Fruit fly (Drosophila melanogaster) whole organism, embryonic: ENCODE results near the gene Pink1.

ENCODE experiments used
- Abd-B ChIP-seq: fragments of 200-800 bp; sonication (Bioruptor generic); optimal IDR thresholded peaks from 2 replicates; lab custom pipeline; 2018; ENCODE audit warnings: missing biosample characterization, mild to moderate bottlenecking, missing genetic modification characterization, moderate library complexity
- CG12659 ChIP-seq: fragments of 200-800 bp; sonication (Bioruptor generic); optimal IDR thresholded peaks from 3 replicates; lab custom pipeline; 2017; ENCODE audit warnings: mild to moderate bottlenecking, missing biosample characterization, missing genetic modification reagents, missing genetic modification characterization
- CG15601 ChIP-seq: fragments of 200-800 bp; sonication (Bioruptor generic); optimal IDR thresholded peaks from 3 replicates; lab custom pipeline; 2019; ENCODE audit warnings: missing biosample characterization, mild to moderate bottlenecking, missing genetic modification characterization, moderate library complexity
- CG15696 ChIP-seq: fragments of 200-800 bp; sonication (Bioruptor generic); optimal IDR thresholded peaks from 2 replicates; lab custom pipeline; 2019; ENCODE audit warnings: missing biosample characterization, mild to moderate bottlenecking, missing genetic modification characterization, moderate library complexity
- CG16813 ChIP-seq: fragments of 200-800 bp; sonication (Bioruptor generic); IDR thresholded peaks from 3 replicates; pipeline ENCODE4 v1.3.6; 2022; ENCODE audit warnings: missing biosample characterization, missing genetic modification characterization; ENCODE audit not compliant: partially characterized antibody
- CG16863 ChIP-seq: fragments of 200-800 bp; sonication (Bioruptor generic); optimal IDR thresholded peaks from 3 replicates; lab custom pipeline; 2016; ENCODE audit warnings: missing biosample characterization, missing genetic modification characterization
- CG17328 ChIP-seq: fragments of 200-800 bp; sonication (Bioruptor generic); IDR thresholded peaks from 2 replicates; pipeline ENCODE4 v1.3.6; 2022; ENCODE audit warnings: missing biosample characterization, missing genetic modification characterization
- CG2129 ChIP-seq: fragments of 200-800 bp; sonication (Bioruptor generic); IDR thresholded peaks from 2 replicates; pipeline ENCODE4 v1.3.6; 2022; ENCODE audit warnings: missing biosample characterization, missing genetic modification characterization; ENCODE audit not compliant: partially characterized antibody
- CG31365 ChIP-seq: fragments of 200-800 bp; sonication (Bioruptor generic); optimal IDR thresholded peaks from 2 replicates; lab custom pipeline; 2018; ENCODE audit warnings: missing biosample characterization, mild to moderate bottlenecking, missing genetic modification characterization
- CG4360 ChIP-seq: fragments of 200-800 bp; sonication (Bioruptor generic); IDR thresholded peaks from 2 replicates; pipeline ENCODE4 v1.3.6; 2022; ENCODE audit warnings: missing biosample characterization, missing genetic modification characterization
- CG5180 ChIP-seq: fragments of 200-800 bp; sonication (Bioruptor generic); optimal IDR thresholded peaks from 3 replicates; lab custom pipeline; 2017; ENCODE audit warnings: missing biosample characterization, missing genetic modification characterization, mild to moderate bottlenecking, moderate library complexity, missing genetic modification reagents
- CG6175 ChIP-seq: fragments of 200-800 bp; sonication (Bioruptor generic); IDR thresholded peaks from 3 replicates; pipeline ENCODE4 v1.3.6; 2022; ENCODE audit warnings: missing biosample characterization, missing genetic modification characterization
- CG7556 ChIP-seq: fragments of 200-800 bp; sonication (Bioruptor generic); optimal IDR thresholded peaks from 2 replicates; lab custom pipeline; 2017; ENCODE audit warnings: missing biosample characterization, mild to moderate bottlenecking, missing genetic modification characterization
- Camta ChIP-seq: fragments of 200-800 bp; sonication (Bioruptor generic); optimal IDR thresholded peaks from 2 replicates; lab custom pipeline; 2016; ENCODE audit warnings: missing biosample characterization, missing genetic modification characterization
- D19B ChIP-seq: fragments of 200-800 bp; sonication (Bioruptor generic); optimal IDR thresholded peaks from 2 replicates; lab custom pipeline; 2017; ENCODE audit warnings: missing biosample characterization, mild to moderate bottlenecking, missing genetic modification characterization
- H15 ChIP-seq: fragments of 200-800 bp; sonication (Bioruptor generic); IDR thresholded peaks from 3 replicates; pipeline ENCODE4 v1.3.6; 2022; ENCODE audit warnings: missing biosample characterization, missing genetic modification characterization
- Hey ChIP-seq: fragments of 200-800 bp; sonication (Bioruptor generic); optimal IDR thresholded peaks from 3 replicates; lab custom pipeline; 2018; ENCODE audit warnings: missing biosample characterization, mild to moderate bottlenecking, missing genetic modification characterization
- Jarid2 ChIP-seq: fragments of 200-800 bp; sonication (Bioruptor generic); optimal IDR thresholded peaks from 3 replicates; lab custom pipeline; 2017; ENCODE audit warnings: mild to moderate bottlenecking, missing biosample characterization, missing genetic modification reagents, missing genetic modification characterization
- Lhr ChIP-seq: fragments of 200-800 bp; sonication (Bioruptor generic); optimal IDR thresholded peaks from 3 replicates; lab custom pipeline; 2017; ENCODE audit warnings: mild to moderate bottlenecking, missing biosample characterization, missing genetic modification reagents, missing genetic modification characterization
- MTF-1 ChIP-seq: fragments of 200-800 bp; sonication (Bioruptor generic); optimal IDR thresholded peaks from 2 replicates; lab custom pipeline; 2018; ENCODE audit warnings: missing biosample characterization, mild to moderate bottlenecking, missing genetic modification characterization, borderline replicate concordance
- Mes4 ChIP-seq: fragments of 200-800 bp; sonication (Bioruptor generic); optimal IDR thresholded peaks from 2 replicates; lab custom pipeline; 2016; ENCODE audit warnings: missing biosample characterization, missing genetic modification characterization
- Oaz ChIP-seq: fragments of 200-800 bp; sonication (Bioruptor generic); IDR thresholded peaks from 2 replicates; pipeline ENCODE4 v1.3.6; 2022; ENCODE audit warnings: missing biosample characterization, missing genetic modification characterization
- Opbp ChIP-seq: fragments of 200-800 bp; sonication (Bioruptor generic); IDR thresholded peaks from 3 replicates; pipeline ENCODE4 v1.3.6; 2022; ENCODE audit warnings: missing biosample characterization, missing genetic modification characterization; ENCODE audit not compliant: partially characterized antibody
- Ptx1 ChIP-seq: fragments of 200-800 bp; sonication (Bioruptor generic); IDR thresholded peaks from 2 replicates; pipeline ENCODE4 v1.3.6; 2022; ENCODE audit warnings: missing biosample characterization, missing genetic modification characterization
- Sin3A ChIP-seq: fragments of >200 bp; optimal IDR thresholded peaks from 2 replicates; lab custom pipeline; 2018
- ac ChIP-seq: fragments of 200-800 bp; sonication (Bioruptor generic); optimal IDR thresholded peaks from 3 replicates; lab custom pipeline; 2017; ENCODE audit warnings: missing biosample characterization, mild to moderate bottlenecking, missing genetic modification characterization
- ash1 ChIP-seq: fragments of 200-800 bp; sonication (Bioruptor generic); optimal IDR thresholded peaks from 2 replicates; lab custom pipeline; 2018; ENCODE audit warnings: missing biosample characterization, mild to moderate bottlenecking, missing genetic modification characterization
- btn ChIP-seq: fragments of 200-800 bp; sonication (Bioruptor generic); optimal IDR thresholded peaks from 2 replicates; lab custom pipeline; 2016; ENCODE audit warnings: missing biosample characterization, missing genetic modification characterization
- caup ChIP-seq: fragments of 200-800 bp; sonication (Bioruptor generic); optimal IDR thresholded peaks from 3 replicates; lab custom pipeline; 2017; ENCODE audit warnings: missing biosample characterization, mild to moderate bottlenecking, missing genetic modification characterization, moderate library complexity; ENCODE audit not compliant: severe bottlenecking
- cg ChIP-seq: fragments of 200-800 bp; sonication (Bioruptor generic); optimal IDR thresholded peaks from 3 replicates; lab custom pipeline; 2019; ENCODE audit warnings: missing biosample characterization, mild to moderate bottlenecking, missing genetic modification characterization, moderate library complexity
- ci ChIP-seq: fragments of 200-800 bp; sonication (Bioruptor generic); IDR thresholded peaks from 3 replicates; pipeline ENCODE4 v1.3.6; 2022; ENCODE audit warnings: missing biosample characterization, missing genetic modification characterization
- da ChIP-seq: fragments of 200-800 bp; sonication (Bioruptor generic); optimal IDR thresholded peaks from 2 replicates; lab custom pipeline; 2016; ENCODE audit warnings: missing biosample characterization, missing genetic modification characterization
- exex ChIP-seq: fragments of 200-800 bp; sonication (Bioruptor generic); optimal IDR thresholded peaks from 4 replicates; lab custom pipeline; 2018; ENCODE audit warnings: missing biosample characterization, mild to moderate bottlenecking, missing genetic modification characterization, moderate library complexity
- ftz-f1 ChIP-seq: fragments of 200-800 bp; sonication (Bioruptor generic); optimal IDR thresholded peaks from 2 replicates; lab custom pipeline; 2016; ENCODE audit warnings: missing biosample characterization, missing genetic modification characterization
- gce ChIP-seq: fragments of 200-800 bp; sonication (Bioruptor generic); IDR thresholded peaks from 3 replicates; pipeline ENCODE4 v1.3.6; 2022; ENCODE audit warnings: missing biosample characterization, missing genetic modification characterization
- gcm ChIP-seq: fragments of 200-800 bp; sonication (Bioruptor generic); optimal IDR thresholded peaks from 2 replicates; lab custom pipeline; 2019; ENCODE audit warnings: missing biosample characterization, mild to moderate bottlenecking, missing genetic modification characterization, moderate library complexity
- gem ChIP-seq: fragments of 200-800 bp; sonication (Bioruptor generic); optimal IDR thresholded peaks from 2 replicates; lab custom pipeline; 2019; ENCODE audit warnings: missing biosample characterization, mild to moderate bottlenecking, missing genetic modification characterization, moderate library complexity
- lbe ChIP-seq: fragments of 200-800 bp; sonication (Bioruptor generic); optimal IDR thresholded peaks from 2 replicates; lab custom pipeline; 2016; ENCODE audit warnings: missing biosample characterization, mild to moderate bottlenecking, missing genetic modification characterization
- lmd ChIP-seq: fragments of 200-800 bp; sonication (Bioruptor generic); IDR thresholded peaks from 2 replicates; pipeline ENCODE4 v1.3.6; 2022; ENCODE audit warnings: missing biosample characterization, missing genetic modification characterization
- nau ChIP-seq: fragments of 200-800 bp; sonication (Bioruptor generic); optimal IDR thresholded peaks from 3 replicates; lab custom pipeline; 2017; ENCODE audit warnings: missing biosample characterization, mild to moderate bottlenecking, missing genetic modification characterization, missing genetic modification reagents
- nerfin-1 ChIP-seq: fragments of 200-800 bp; sonication (Bioruptor generic); optimal IDR thresholded peaks from 3 replicates; lab custom pipeline; 2019; ENCODE audit warnings: missing biosample characterization, mild to moderate bottlenecking, missing genetic modification characterization, moderate library complexity
- pb ChIP-seq: fragments of 200-800 bp; sonication (Bioruptor generic); optimal IDR thresholded peaks from 3 replicates; lab custom pipeline; 2016; ENCODE audit warnings: missing biosample characterization, missing genetic modification characterization
- pfk ChIP-seq: fragments of 200-800 bp; sonication (Bioruptor generic); optimal IDR thresholded peaks from 2 replicates; lab custom pipeline; 2018; ENCODE audit warnings: missing biosample characterization, mild to moderate bottlenecking, missing genetic modification characterization, moderate library complexity
- sna ChIP-seq: fragments of 200-800 bp; sonication (Bioruptor generic); IDR thresholded peaks from 2 replicates; pipeline ENCODE4 v1.3.6; 2022; ENCODE audit warnings: missing biosample characterization, missing genetic modification characterization; ENCODE audit not compliant: partially characterized antibody
- sug ChIP-seq: fragments of 200-800 bp; optimal IDR thresholded peaks from 2 replicates; lab custom pipeline; 2019; ENCODE audit warnings: missing biosample characterization, mild to moderate bottlenecking, missing genetic modification characterization, moderate library complexity
- tio ChIP-seq: fragments of 200-800 bp; sonication (Bioruptor generic); optimal IDR thresholded peaks from 2 replicates; lab custom pipeline; 2017; ENCODE audit warnings: missing biosample characterization, missing genetic modification characterization, inconsistent platforms
- unc-4 ChIP-seq: fragments of 200-800 bp; sonication (Bioruptor generic); IDR thresholded peaks from 2 replicates; pipeline ENCODE4 v1.3.6; 2022; ENCODE audit warnings: missing biosample characterization, missing genetic modification characterization; ENCODE audit not compliant: partially characterized antibody
- vnd ChIP-seq: fragments of 200-800 bp; sonication (Bioruptor generic); IDR thresholded peaks from 3 replicates; pipeline ENCODE4 v1.3.6; 2022; ENCODE audit warnings: missing biosample characterization, missing genetic modification characterization; ENCODE audit not compliant: partially characterized antibody

The Pink1 gene

dm6 chrX:6654198-6654831 is 29.3 kb upstream of the Pink1 start, which contains the start of the genes CG3226 and Cdc7 (continued):
- TF ChIP-seq CG16813 (peak; percentile 76), gce (GFP tag; lab: Robert Waterston, UW) (0 out of 3 replicates have a peak, but pooled peaks have one; percentile 35), ac (GFP tag; lab: Kevin White, UChicago) (peak; percentile 47), unc-4 (GFP tag; lab: Robert Waterston, UW) (peak; percentile 66), nerfin-1 (tag; lab: Kevin White, UChicago) (peak; percentile 73), CG4360 (GFP tag; lab: Robert Waterston, UW) (0 out of 2 replicates have a peak, but pooled peaks have one; percentile 8), Mes4 (GFP tag; lab: Kevin White, UChicago) (peak; percentile 66), lbe (GFP tag; lab: Kevin White, UChicago) (peak; percentile 23), D19B (peak; percentile 61), Sin3A (lab: Kevin White, UChicago) (peak; percentile 78), ash1 (GFP tag; lab: Kevin White, UChicago) (peak; percentile 66), caup (GFP tag; lab: Kevin White, UChicago) (peak; percentile 91), CG5180 (GFP tag; lab: Kevin White, UChicago) (peak; percentile 76), btn (GFP tag; lab: Kevin White, UChicago) (peak; percentile 10), vnd (GFP tag; lab: Robert Waterston, UW) (peak; percentile 58; the same call in 2 of the 3 replicates), pfk (GFP tag; lab: Kevin White, UChicago) (peak; percentile 66), sna (GFP tag; lab: Robert Waterston, UW) (peak; percentile 55; the same call in 1 of the 2 replicates), Hey (tag; lab: Kevin White, UChicago) (peak; percentile 40), CG15601 (tag; lab: Kevin White, UChicago) (peak; percentile 71), CG2129 (GFP tag; lab: Robert Waterston, UW) (peak; percentile 32; the same call in 1 of the 2 replicates), CG31365 (tag; lab: Kevin White, UChicago) (peak; percentile 45), H15 (GFP tag; lab: Robert Waterston, UW) (peak; percentile 54; the same call in 1 of the 3 replicates), CG12659 (GFP tag; lab: Kevin White, UChicago) (peak; percentile 94), pb (GFP tag; lab: Kevin White, UChicago) (peak; percentile 38), cg (GFP tag; lab: Kevin White, UChicago) (no peak), Lhr (GFP tag; lab: Kevin White, UChicago) (peak; percentile 75), Camta (GFP tag; lab: Kevin White, UChicago) (peak; percentile 41), gcm (GFP tag; lab: Kevin White, UChicago) (peak; percentile 74), CG15696 (tag; lab: Kevin White, UChicago) (peak; percentile 10), ftz-f1 (no peak), ci (GFP tag; lab: Robert Waterston, UW) (peak; percentile 90), Opbp (GFP tag; lab: Robert Waterston, UW) (peak; percentile 83), CG6175 (0 out of 3 replicates have a peak, but pooled peaks have one; percentile 21), da (no peak), MTF-1 (GFP tag; lab: Kevin White, UChicago) (peak; percentile 2), CG7556 (GFP tag; lab: Kevin White, UChicago) (peak; percentile 67), lmd (GFP tag; lab: Robert Waterston, UW) (peak; percentile 39; the same call in 1 of the 2 replicates), Oaz (GFP tag; lab: Robert Waterston, UW) (no peak), tio (GFP tag; lab: Kevin White, UChicago) (peak; percentile 51), CG16863 (GFP tag; lab: Kevin White, UChicago) (peak; percentile 44), exex (tag; lab: Kevin White, UChicago) (peak; percentile 49), Ptx1 (GFP tag; lab: Robert Waterston, UW) (peak; percentile 50), Jarid2 (peak; percentile 69), sug (tag; lab: Kevin White, UChicago) (peak; percentile 73), nau (GFP tag; lab: Kevin White, UChicago) (peak; percentile 86), gem (tag; lab: Kevin White, UChicago) (peak; percentile 65), Abd-B (GFP tag; lab: Kevin White, UChicago) (no peak), CG17328 (peak; percentile 47; the same call in 1 of the 2 replicates)
